Fruit fly (Drosophila melanogaster) whole organism, embryonic: ENCODE measurements around the gene OtopLc.

Experiments
- Atf3 ChIP-seq: fragments of 200-800 bp; sonication (Bioruptor generic); optimal IDR thresholded peaks from 3 replicates; lab custom pipeline; 2016; ENCODE audit warnings: missing biosample characterization, missing genetic modification characterization
- CG12391 ChIP-seq: fragments of 200-800 bp; sonication (Bioruptor generic); optimal IDR thresholded peaks from 3 replicates; lab custom pipeline; 2018; ENCODE audit warnings: missing biosample characterization, mild to moderate bottlenecking, missing genetic modification characterization, moderate library complexity
- CG6791 ChIP-seq: fragments of 200-800 bp; sonication (Bioruptor generic); IDR thresholded peaks from 3 replicates; pipeline ENCODE4 v1.3.6; 2022; ENCODE audit warnings: missing biosample characterization, missing genetic modification characterization; ENCODE audit not compliant: partially characterized antibody
- CG6854 ChIP-seq: fragments of 200-800 bp; sonication (Bioruptor generic); optimal IDR thresholded peaks from 3 replicates; lab custom pipeline; 2017; ENCODE audit warnings: missing biosample characterization, mild to moderate bottlenecking, missing genetic modification characterization
- NC2α ChIP-seq: fragments of 200-800 bp; sonication (Bioruptor generic); optimal IDR thresholded peaks from 2 replicates; lab custom pipeline; 2016; ENCODE audit warnings: missing biosample characterization, missing genetic modification characterization
- Side ChIP-seq: fragments of 200-800 bp; sonication (Bioruptor generic); optimal IDR thresholded peaks from 2 replicates; lab custom pipeline; 2016; ENCODE audit warnings: missing biosample characterization, missing genetic modification characterization
- disco-r ChIP-seq: fragments of 200-800 bp; sonication (Bioruptor generic); optimal IDR thresholded peaks from 2 replicates; lab custom pipeline; 2016; ENCODE audit warnings: missing biosample characterization, missing genetic modification characterization
- gcm ChIP-seq: fragments of 200-800 bp; sonication (Bioruptor generic); optimal IDR thresholded peaks from 2 replicates; lab custom pipeline; 2019; ENCODE audit warnings: missing biosample characterization, mild to moderate bottlenecking, missing genetic modification characterization, moderate library complexity
- trem ChIP-seq: fragments of 200-800 bp; optimal IDR thresholded peaks from 3 replicates; lab custom pipeline; 2019; ENCODE audit warnings: missing biosample characterization, mild to moderate bottlenecking, missing genetic modification characterization, moderate library complexity

- TF ChIP-seq disco-r (GFP tag; lab: Kevin White, UChicago), result no peak
- TF ChIP-seq gcm (GFP tag; lab: Kevin White, UChicago), result no peak
- TF ChIP-seq CG6791 (GFP tag; lab: Robert Waterston, UW), result no peak
- TF ChIP-seq Atf3 (GFP tag; lab: Kevin White, UChicago), result no peak
- no peak for TF ChIP-seq CG12391 (tag; lab: Kevin White, UChicago)
- no peak for TF ChIP-seq NC2α
- TF ChIP-seq CG6854 (GFP tag; lab: Kevin White, UChicago), result no peak
- TF ChIP-seq trem, result no peak
- no peak for TF ChIP-seq Side
Measured at dm6 chrX:5661971-5662370, 690 bp downstream of the OtopLc start.
